Worm (Caenorhabditis elegans) whole organism, young adult: Measurements from ENCODE around the gene W04E12.5.

Source experiments
- B0336.3 ChIP-seq: fragments of 200-800 bp; sonication (Bioruptor generic); IDR thresholded peaks from 2 replicates; pipeline ENCODE4 v1.3.6; 2022; ENCODE audit warnings: missing genetic modification characterization, missing compliant biosample characterization
- F37B4.10 ChIP-seq: fragments of 200-800 bp; sonication (Bioruptor generic); IDR thresholded peaks from 2 replicates; pipeline ENCODE4 v1.3.6; 2022; ENCODE audit warnings: missing genetic modification characterization, missing compliant biosample characterization
- F49E8.2 ChIP-seq: sonication (generic microtip); optimal IDR thresholded peaks from 3 replicates; lab custom pipeline; 2017; ENCODE audit warnings: missing genetic modification characterization, mild to moderate bottlenecking, missing compliant biosample characterization, antibody characterized with exemption, moderate library complexity; ENCODE audit not compliant: insufficient read depth
- F57A8.1 ChIP-seq: fragments of 200-800 bp; sonication (Bioruptor generic); optimal IDR thresholded peaks from 2 replicates; lab custom pipeline; 2018; ENCODE audit warnings: mild to moderate bottlenecking, missing genetic modification characterization, moderate library complexity, missing compliant biosample characterization
- K11D2.4 ChIP-seq: fragments of 200-800 bp; sonication (Bioruptor generic); IDR thresholded peaks from 2 replicates; pipeline ENCODE4 v1.3.6; 2022; ENCODE audit warnings: missing genetic modification reagents, missing genetic modification characterization, missing compliant biosample characterization
- T07F8.4 ChIP-seq: sonication (generic microtip); optimal IDR thresholded peaks from 2 replicates; lab custom pipeline; 2016; ENCODE audit warnings: mild to moderate bottlenecking, missing genetic modification characterization, moderate library complexity, missing compliant biosample characterization
- T26A5.8 ChIP-seq: sonication (generic microtip); optimal IDR thresholded peaks from 2 replicates; lab custom pipeline; 2016; ENCODE audit warnings: missing genetic modification characterization, missing compliant biosample characterization
- Y67H2A.10 ChIP-seq: fragments of 200-800 bp; sonication (Bioruptor generic); conservative IDR thresholded peaks from 2 replicates; pipeline ENCODE4 v1.3.6; 2022; ENCODE audit warnings: missing genetic modification reagents, missing genetic modification characterization, missing compliant biosample characterization
- athp-1 ChIP-seq: sonication (generic microtip); optimal IDR thresholded peaks from 2 replicates; lab custom pipeline; 2017; ENCODE audit warnings: mild to moderate bottlenecking, missing genetic modification characterization, missing compliant biosample characterization
- attf-3 ChIP-seq: fragments of 200-800 bp; sonication (Bioruptor generic); conservative IDR thresholded peaks from 2 replicates; pipeline ENCODE4 v1.3.6; 2022; ENCODE audit warnings: missing genetic modification reagents, missing genetic modification characterization, missing compliant biosample characterization
- attf-5 ChIP-seq: fragments of 200-800 bp; sonication (Bioruptor generic); optimal IDR thresholded peaks from 2 replicates; lab custom pipeline; 2018; ENCODE audit warnings: mild to moderate bottlenecking, missing genetic modification characterization, missing compliant biosample characterization
- ccch-3 ChIP-seq: fragments of 200-800 bp; sonication (Bioruptor generic); optimal IDR thresholded peaks from 2 replicates; lab custom pipeline; 2018; ENCODE audit warnings: mild to moderate bottlenecking, missing genetic modification characterization, missing compliant biosample characterization
- cebp-1 ChIP-seq, 2 experiments: fragments of 200-800 bp in 1 of 2; sonication (Bioruptor generic) in 1 of 2; sonication (generic microtip) in 1 of 2; IDR thresholded peaks in 1 of 2; optimal IDR thresholded peaks in 1 of 2; 2 replicates each; pipeline versions ENCODE4 v1.3.6 to Lab custom; 2017 to 2022; ENCODE audit warnings: missing compliant biosample characterization in 2 of 2, missing genetic modification characterization in 2 of 2, mild to moderate bottlenecking in 1 of 2, missing genetic modification reagents in 1 of 2, moderate library complexity in 1 of 2
- cebp-2 ChIP-seq: fragments of 200-800 bp; sonication (Bioruptor generic); IDR thresholded peaks from 2 replicates; pipeline ENCODE4 v1.3.6; 2022; ENCODE audit warnings: missing genetic modification characterization, missing compliant biosample characterization
- ceh-100 ChIP-seq: fragments of 200-800 bp; sonication (Bioruptor generic); IDR thresholded peaks from 2 replicates; pipeline ENCODE4 v1.3.6; 2022; ENCODE audit warnings: missing genetic modification reagents, missing genetic modification characterization, missing compliant biosample characterization
- ceh-27 ChIP-seq: fragments of 200-800 bp; sonication (Bioruptor generic); optimal IDR thresholded peaks from 2 replicates; lab custom pipeline; 2018; ENCODE audit warnings: mild to moderate bottlenecking, missing genetic modification characterization, moderate library complexity, missing compliant biosample characterization
- ceh-58 ChIP-seq: fragments of 200-800 bp; sonication (Bioruptor generic); IDR thresholded peaks from 2 replicates; pipeline ENCODE4 v1.3.6; 2022; ENCODE audit warnings: missing genetic modification characterization, missing compliant biosample characterization
- ceh-91 ChIP-seq: fragments of 200-800 bp; sonication (Bioruptor generic); IDR thresholded peaks from 2 replicates; pipeline ENCODE4 v1.3.6; 2022; ENCODE audit warnings: missing genetic modification reagents, missing genetic modification characterization, missing compliant biosample characterization
- die-1 ChIP-seq: sonication (generic microtip); optimal IDR thresholded peaks from 2 replicates; lab custom pipeline; 2016; ENCODE audit warnings: missing genotype, mild to moderate bottlenecking, missing genetic modification characterization, missing compliant biosample characterization
- dox-1 ChIP-seq: fragments of 200-800 bp; sonication (Bioruptor generic); IDR thresholded peaks from 2 replicates; pipeline ENCODE4 v1.3.6; 2022; ENCODE audit warnings: missing genetic modification reagents, missing genetic modification characterization, missing compliant biosample characterization
- him-1 ChIP-seq: sonication (generic microtip); optimal IDR thresholded peaks from 2 replicates; lab custom pipeline; 2016; ENCODE audit warnings: missing genotype, missing genetic modification reagents, missing genetic modification characterization, missing compliant biosample characterization
- hlh-26 ChIP-seq: fragments of 200-800 bp; sonication (Bioruptor generic); conservative IDR thresholded peaks from 2 replicates; pipeline ENCODE4 v1.3.6; 2022; ENCODE audit warnings: missing genetic modification reagents, missing genetic modification characterization, missing compliant biosample characterization
- hmg-1.2 ChIP-seq: fragments of 200-800 bp; sonication (Bioruptor generic); IDR thresholded peaks from 2 replicates; pipeline ENCODE4 v1.3.6; 2022; ENCODE audit warnings: missing genetic modification reagents, missing genetic modification characterization, missing compliant biosample characterization
- hmg-20 ChIP-seq: fragments of 200-800 bp; sonication (Bioruptor generic); IDR thresholded peaks from 2 replicates; pipeline ENCODE4 v1.3.6; 2022; ENCODE audit warnings: missing genetic modification reagents, missing genetic modification characterization, missing compliant biosample characterization
- lin-54 ChIP-seq: fragments of 200-800 bp; sonication (Bioruptor generic); optimal IDR thresholded peaks from 2 replicates; lab custom pipeline; 2018; ENCODE audit warnings: mild to moderate bottlenecking, missing genetic modification characterization, missing compliant biosample characterization
- lsl-1 ChIP-seq: fragments of 200-800 bp; sonication (Bioruptor generic); optimal IDR thresholded peaks from 2 replicates; lab custom pipeline; 2018; ENCODE audit warnings: mild to moderate bottlenecking, missing genetic modification characterization, moderate library complexity, missing compliant biosample characterization
- lsy-27 ChIP-seq: sonication (generic microtip); optimal IDR thresholded peaks from 2 replicates; lab custom pipeline; 2017; ENCODE audit warnings: missing genetic modification characterization, mild to moderate bottlenecking, missing compliant biosample characterization, antibody characterized with exemption, missing genotype, borderline replicate concordance; ENCODE audit not compliant: insufficient read depth
- madf-10 ChIP-seq: sonication (generic microtip); optimal IDR thresholded peaks from 2 replicates; lab custom pipeline; 2016; ENCODE audit warnings: mild to moderate bottlenecking, missing genetic modification characterization, missing compliant biosample characterization
- madf-3 ChIP-seq: fragments of 200-800 bp; sonication (Bioruptor generic); IDR thresholded peaks from 2 replicates; pipeline ENCODE4 v1.3.6; 2022; ENCODE audit warnings: missing genetic modification reagents, missing genetic modification characterization, missing compliant biosample characterization
- nhr-179 ChIP-seq: sonication (generic microtip); optimal IDR thresholded peaks from 2 replicates; lab custom pipeline; 2016; ENCODE audit warnings: mild to moderate bottlenecking, missing genetic modification characterization, missing compliant biosample characterization
- nhr-27 ChIP-seq: fragments of 200-800 bp; sonication (Bioruptor generic); optimal IDR thresholded peaks from 2 replicates; lab custom pipeline; 2018; ENCODE audit warnings: mild to moderate bottlenecking, missing genetic modification characterization, moderate library complexity, missing compliant biosample characterization
- pbrm-1 ChIP-seq: fragments of 200-800 bp; sonication (Bioruptor generic); IDR thresholded peaks from 2 replicates; pipeline ENCODE4 v1.3.6; 2022; ENCODE audit warnings: missing genetic modification reagents, missing genetic modification characterization, missing compliant biosample characterization
- rec-8 ChIP-seq, 2 experiments: sonication (generic microtip); optimal IDR thresholded peaks; 2 replicates each; lab custom pipeline; 2016; ENCODE audit warnings: mild to moderate bottlenecking in 2 of 2, missing genetic modification characterization in 2 of 2, missing genetic modification reagents in 2 of 2, missing genotype in 2 of 2, missing biosample characterization in 1 of 2, missing compliant biosample characterization in 1 of 2, moderate library complexity in 1 of 2
- snpc-1.3 ChIP-seq: sonication (generic microtip); optimal IDR thresholded peaks from 2 replicates; lab custom pipeline; 2017; ENCODE audit warnings: missing genetic modification characterization, mild to moderate bottlenecking, missing compliant biosample characterization, antibody characterized with exemption, moderate library complexity, missing genotype, missing genetic modification reagents; ENCODE audit not compliant: insufficient read depth
- snpc-4 ChIP-seq, 5 experiments: fragments of 150-350 bp in 1 of 5; sonication (generic microtip) in 4 of 5; optimal IDR thresholded peaks; 2 replicates each; lab custom pipeline; 2014 to 2018; ENCODE audit warnings: missing genetic modification characterization in 5 of 5, missing biosample characterization in 3 of 5, antibody characterized with exemption in 2 of 5, mild to moderate bottlenecking in 2 of 5, missing compliant biosample characterization in 2 of 5, missing genotype in 2 of 5, moderate library complexity in 2 of 5, missing genetic modification reagents in 1 of 5
- somi-1 ChIP-seq: fragments of 200-800 bp; sonication (Bioruptor generic); optimal IDR thresholded peaks from 2 replicates; lab custom pipeline; 2018; ENCODE audit warnings: mild to moderate bottlenecking, missing genetic modification characterization, missing compliant biosample characterization
- tbp1 ChIP-seq: fragments of 200-800 bp; sonication (Bioruptor generic); optimal IDR thresholded peaks from 2 replicates; lab custom pipeline; 2018; ENCODE audit warnings: mild to moderate bottlenecking, missing genetic modification characterization, missing compliant biosample characterization
- tlf-1 ChIP-seq: fragments of 200-800 bp; sonication (Bioruptor generic); optimal IDR thresholded peaks from 2 replicates; lab custom pipeline; 2018; ENCODE audit warnings: mild to moderate bottlenecking, missing genetic modification characterization, missing compliant biosample characterization
- unc-62 ChIP-seq: fragments of 150-350 bp; optimal IDR thresholded peaks from 2 replicates; lab custom pipeline; 2014; ENCODE audit warnings: missing biosample characterization, missing genetic modification reagents, missing genetic modification characterization
- zim-3 ChIP-seq: sonication (generic microtip); optimal IDR thresholded peaks from 2 replicates; lab custom pipeline; 2017; ENCODE audit warnings: mild to moderate bottlenecking, missing genetic modification characterization, moderate library complexity, missing compliant biosample characterization
- ztf-22 ChIP-seq: fragments of 200-800 bp; sonication (Bioruptor generic); optimal IDR thresholded peaks from 2 replicates; lab custom pipeline; 2018; ENCODE audit warnings: mild to moderate bottlenecking, missing genetic modification characterization, moderate library complexity, missing compliant biosample characterization
- ztf-25 ChIP-seq: fragments of 200-800 bp; sonication (Bioruptor generic); IDR thresholded peaks from 2 replicates; pipeline ENCODE4 v1.3.6; 2022; ENCODE audit warnings: missing genetic modification reagents, missing genetic modification characterization, missing compliant biosample characterization
- ztf-28 ChIP-seq: fragments of 200-800 bp; sonication (Bioruptor generic); IDR thresholded peaks from 2 replicates; pipeline ENCODE4 v1.3.6; 2022; ENCODE audit warnings: missing genetic modification reagents, missing genetic modification characterization, missing compliant biosample characterization

W04E12.5 gene

DNA sequence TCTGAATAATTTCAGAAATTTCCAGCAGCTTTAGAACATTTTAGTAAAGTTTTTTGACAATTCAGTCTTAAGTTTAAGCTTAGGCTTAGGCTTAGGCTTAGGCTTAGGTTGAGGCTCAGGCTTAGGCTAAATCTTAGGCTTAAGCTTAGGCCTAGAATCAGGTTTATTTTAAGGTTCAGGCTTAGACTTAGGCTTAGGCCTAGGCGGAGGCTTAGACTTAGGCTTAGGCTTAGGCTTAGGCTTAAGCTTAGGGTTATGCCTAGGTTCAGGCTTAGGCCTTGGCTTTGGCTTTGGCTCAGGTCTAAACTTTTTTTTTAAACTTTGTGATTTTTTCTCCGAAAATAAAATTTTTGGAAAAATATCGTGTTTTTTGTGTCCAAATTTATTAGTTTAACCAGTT lies 27.3 kb upstream of the W04E12.5 start:
- TF ChIP-seq B0336.3 (GFP tag; lab: Robert Waterston, UW) (no peak), athp-1 (tag; lab: Kevin White, UChicago) (no peak), F49E8.2 (tag; lab: Kevin White, UChicago) (no peak), ccch-3 (GFP tag; lab: Kevin White, UChicago) (no peak), attf-3 (GFP tag; lab: Robert Waterston, UW) (no peak), ztf-28 (no peak), hlh-26 (GFP tag; lab: Robert Waterston, UW) (no peak), lsl-1 (GFP tag; lab: Kevin White, UChicago) (no peak), unc-62 (GFP tag; lab: Kevin White, UChicago) (no peak), snpc-4 (GFP tag; optimal IDR thresholded peaks at IDR 0.05; lab: Kevin White, UChicago) (no peak), snpc-4 (tag; optimal IDR thresholded peaks at IDR 0.05; lab: Kevin White, UChicago) (no peak), cebp-1 (GFP tag; IDR thresholded peaks at IDR 0.05; lab: Robert Waterston, UW) (no peak), cebp-1 (tag; optimal IDR thresholded peaks at IDR 0.05; lab: Kevin White, UChicago) (no peak), somi-1 (GFP tag; lab: Kevin White, UChicago) (no peak), tbp1 (GFP tag; lab: Kevin White, UChicago) (no peak), cebp-2 (GFP tag; lab: Robert Waterston, UW) (no peak), pbrm-1 (GFP tag; lab: Robert Waterston, UW) (no peak), madf-3 (no peak), ceh-27 (GFP tag; lab: Kevin White, UChicago) (no peak), nhr-179 (tag; lab: Kevin White, UChicago) (no peak), tlf-1 (no peak), him-1 (tag; lab: Kevin White, UChicago) (no peak)

DNA sequence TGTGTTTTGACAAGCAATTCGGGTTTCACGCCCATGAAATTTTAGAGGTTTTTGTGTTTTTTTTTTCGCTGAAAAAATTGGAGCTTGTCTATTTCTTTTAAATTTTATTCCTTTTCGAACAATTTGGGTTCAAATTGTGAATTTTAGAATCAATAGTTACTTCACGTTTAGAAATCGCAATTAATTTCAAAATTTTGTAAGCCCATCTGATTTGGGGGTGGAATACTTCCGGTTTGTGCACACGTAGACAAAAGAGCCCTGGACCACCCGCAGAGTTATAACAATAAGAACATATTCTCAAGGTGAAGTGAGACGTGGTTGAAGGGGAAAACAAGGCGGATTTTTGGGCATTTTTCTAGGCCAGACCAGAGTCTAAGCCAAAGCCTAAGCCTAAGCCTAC lies 26.7 kb upstream of the W04E12.5 start, which contains the start of gene Y116F11A.6:
Gene Y116F11A.6 (plus strand): TSS at position 301 of the 400 bp plus-strand sequence.
- TF ChIP-seq tlf-1 (no peak), cebp-1 (GFP tag; IDR thresholded peaks at IDR 0.05; lab: Robert Waterston, UW) (no peak), cebp-1 (tag; optimal IDR thresholded peaks at IDR 0.05; lab: Kevin White, UChicago) (no peak), lsy-27 (no peak), athp-1 (tag; lab: Kevin White, UChicago) (no peak), ceh-27 (GFP tag; lab: Kevin White, UChicago) (no peak), die-1 (tag; lab: Kevin White, UChicago) (no peak), F57A8.1 (GFP tag; lab: Kevin White, UChicago) (no peak), hmg-1.2 (GFP tag; lab: Robert Waterston, UW) (no peak), ceh-58 (GFP tag; lab: Robert Waterston, UW) (no peak), lin-54 (no peak), attf-5 (no peak), T26A5.8 (tag; lab: Kevin White, UChicago) (no peak), hmg-20 (GFP tag; lab: Robert Waterston, UW) (no peak), lsl-1 (GFP tag; lab: Kevin White, UChicago) (no peak), Y67H2A.10 (GFP tag; lab: Robert Waterston, UW) (no peak)
- TF ChIP-seq, all 124 proteins: peak for 0

DNA sequence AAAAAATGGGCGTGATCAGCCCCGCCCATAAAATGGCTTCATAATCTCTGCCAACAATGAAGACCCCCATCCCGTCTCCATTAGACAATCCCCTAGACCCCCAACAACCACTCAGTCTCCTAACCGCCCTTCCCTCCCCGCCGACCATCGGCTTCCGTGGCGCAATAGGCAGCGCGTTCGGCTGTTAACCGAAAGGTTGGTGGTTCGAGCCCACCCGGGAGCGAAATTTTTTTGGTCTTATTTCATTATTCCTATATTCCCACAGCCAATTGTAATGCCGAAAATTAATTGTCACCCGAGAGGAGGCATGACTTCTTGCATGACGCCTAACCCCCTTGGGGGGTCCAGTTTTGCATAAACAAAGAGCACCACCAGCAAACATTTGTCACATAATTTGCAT lies 23.1 kb upstream of the W04E12.5 start:
- TF ChIP-seq ceh-91 (no peak), T26A5.8 (tag; lab: Kevin White, UChicago) (no peak), rec-8 (tag; optimal IDR thresholded peaks at IDR 0.05; lab: Kevin White, UChicago) (peak; percentile 5 to 14), ztf-25 (GFP tag; lab: Robert Waterston, UW) (0 out of 2 replicates have a peak, but pooled peaks have one; percentile 53), T07F8.4 (tag; lab: Kevin White, UChicago) (no peak), zim-3 (tag; lab: Kevin White, UChicago) (peak; percentile 41), nhr-27 (no peak), ztf-22 (GFP tag; lab: Kevin White, UChicago) (no peak), F37B4.10 (no peak), madf-10 (peak; percentile 14), unc-62 (GFP tag; lab: Kevin White, UChicago) (no peak), ceh-100 (no peak), B0336.3 (GFP tag; lab: Robert Waterston, UW) (no peak), snpc-1.3 (tag; lab: Kevin White, UChicago) (no peak), cebp-1 (GFP tag; IDR thresholded peaks at IDR 0.05; lab: Robert Waterston, UW) (no peak), cebp-1 (tag; optimal IDR thresholded peaks at IDR 0.05; lab: Kevin White, UChicago) (no peak), dox-1 (GFP tag; lab: Robert Waterston, UW) (peak; percentile 63; the same call in 1 of the 2 replicates), somi-1 (GFP tag; lab: Kevin White, UChicago) (no peak), K11D2.4 (GFP tag; lab: Robert Waterston, UW) (no peak)
